Worm (Caenorhabditis elegans) whole organism, L4/young adult: ENCODE results near the gene Y32B12A.5.

ENCODE experiments used
- W03F9.2 ChIP-seq: fragments of 150-350 bp; optimal IDR thresholded peaks from 2 replicates; lab custom pipeline; 2014; ENCODE audit warnings: missing biosample characterization, missing genetic modification characterization
- dao-5 ChIP-seq: sonication (generic microtip); optimal IDR thresholded peaks from 2 replicates; lab custom pipeline; 2016; ENCODE audit warnings: missing genotype, missing genetic modification characterization, moderate library complexity, missing compliant biosample characterization
- him-1 ChIP-seq: sonication (generic microtip); optimal IDR thresholded peaks from 2 replicates; lab custom pipeline; 2016; ENCODE audit warnings: missing genotype, missing genetic modification reagents, missing genetic modification characterization, missing compliant biosample characterization

The Y32B12A.5 gene

DNA sequence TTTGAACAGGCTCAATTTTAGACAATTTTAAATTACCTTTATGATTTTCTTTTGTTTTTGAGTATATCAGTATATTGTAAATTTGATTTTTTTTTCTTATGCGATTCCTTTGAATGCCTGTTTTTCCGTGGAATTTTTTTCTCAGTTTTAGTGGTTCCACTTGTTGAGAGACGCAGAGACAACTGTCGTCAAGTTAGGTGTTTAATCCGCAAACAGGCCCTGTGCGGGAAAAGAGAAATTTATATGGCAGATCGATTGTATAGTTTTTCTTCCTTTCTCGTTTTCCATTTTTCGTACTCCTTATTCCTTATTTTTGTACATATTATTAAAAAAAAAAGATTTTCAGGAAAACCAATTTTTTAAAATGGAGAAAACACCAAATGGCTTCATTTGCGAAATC, 11.6 kb upstream of the Y32B12A.5 start, which contains the start of gene F36D3.1:
Gene F36D3.1, plus strand, starts transcription at position 347 of the 400 bp plus-strand sequence.
- TF ChIP-seq him-1 (no peak), dao-5 (tag; lab: Kevin White, UChicago) (no peak), W03F9.2 (tag; lab: Kevin White, UChicago) (no peak)

DNA sequence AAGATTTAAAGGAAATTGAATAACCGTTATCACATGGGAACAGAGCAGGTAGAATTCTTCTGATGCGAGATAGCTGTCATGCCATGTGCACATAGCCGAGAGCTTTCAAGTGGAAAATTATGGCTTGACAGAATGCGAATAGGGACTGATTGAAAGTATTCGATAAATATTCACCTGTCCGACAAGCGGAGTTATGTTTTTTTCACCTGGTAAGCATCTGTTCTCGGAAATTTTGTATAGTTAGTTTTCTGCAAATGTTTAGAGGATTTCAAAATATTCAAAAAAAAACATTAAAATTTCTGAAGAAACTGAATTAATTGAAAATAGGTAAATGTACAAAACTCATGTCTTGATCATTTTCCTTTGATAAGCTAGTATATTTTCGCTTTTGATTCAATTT, 10.1 kb upstream of the Y32B12A.5 start, which contains the start of gene srh-136:
Gene srh-136, minus strand, starts transcription at position 93 of the 400 bp plus-strand sequence.
- TF ChIP-seq dao-5 (tag; lab: Kevin White, UChicago), result no peak
- no peak for TF ChIP-seq him-1
- no peak for TF ChIP-seq W03F9.2 (tag; lab: Kevin White, UChicago)

DNA sequence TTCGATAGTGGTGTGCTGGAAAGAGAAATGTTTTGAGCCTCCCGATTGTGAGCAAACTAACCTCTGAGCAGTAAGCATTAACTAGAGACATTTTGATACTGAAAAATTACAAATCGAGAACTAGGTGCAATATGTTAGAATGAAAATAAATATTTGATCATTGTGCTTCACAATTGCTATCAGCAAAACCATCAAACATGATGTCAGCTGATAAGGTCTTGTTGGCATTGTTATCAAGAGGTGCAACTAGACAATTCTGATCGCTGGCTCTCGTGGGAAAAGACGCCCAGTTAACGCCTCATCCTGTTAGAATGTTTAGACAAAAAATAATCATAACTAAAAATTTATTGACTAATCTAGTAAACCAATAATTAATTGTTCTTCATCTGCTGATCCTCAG, 7.0 kb upstream of the Y32B12A.5 start, which contains the start of gene comt-2:
Gene comt-2, minus strand, starts transcription at position 131 of the 400 bp plus-strand sequence.
- TF ChIP-seq dao-5 (tag; lab: Kevin White, UChicago) (no peak), W03F9.2 (tag; lab: Kevin White, UChicago) (no peak), him-1 (no peak)

DNA sequence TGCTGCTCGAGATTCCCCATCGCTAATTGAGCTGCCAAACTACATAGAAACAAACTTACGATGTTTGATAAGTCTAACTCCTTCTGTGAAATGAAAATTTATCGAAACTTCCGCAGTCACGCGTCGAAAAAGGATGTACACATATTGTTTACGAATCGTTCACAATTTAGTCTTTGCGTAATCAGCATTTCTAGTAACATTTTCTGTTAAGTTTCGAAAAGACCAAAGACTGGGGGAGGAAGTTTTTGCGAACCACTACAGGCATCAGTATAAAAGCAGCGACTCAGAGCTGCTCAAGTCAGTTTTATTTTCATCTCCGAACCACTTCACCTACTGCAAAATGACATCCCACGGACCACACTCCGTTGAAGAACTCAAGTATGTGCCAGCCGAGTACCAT, 798 bp upstream of the Y32B12A.5 start, which contains the start of gene sqst-4:
Gene sqst-4, plus strand, starts transcription at position 301 of the 400 bp plus-strand sequence.
- TF ChIP-seq him-1 (no peak), W03F9.2 (tag; lab: Kevin White, UChicago) (no peak), dao-5 (tag; lab: Kevin White, UChicago) (no peak)

DNA sequence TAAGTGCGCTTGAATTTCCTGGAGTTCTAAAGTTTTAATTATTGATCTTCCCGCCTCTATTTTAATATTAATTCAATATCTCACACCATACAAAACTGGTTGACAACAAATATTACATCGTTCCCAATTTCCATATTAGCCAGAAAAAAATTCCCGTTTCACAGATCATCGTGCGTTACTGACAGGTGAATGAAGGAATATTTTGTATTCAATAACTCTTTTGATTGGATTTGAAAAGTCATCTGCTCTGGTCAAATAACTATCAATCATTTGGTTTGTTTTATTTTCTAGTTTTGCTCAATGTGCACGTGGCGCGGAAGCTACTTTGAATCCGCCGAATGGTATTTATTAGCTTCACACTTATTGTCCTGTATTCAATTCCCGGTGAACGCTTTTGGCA, 3.7 kb downstream of the Y32B12A.5 start, which contains the start of gene srh-139:
Gene srh-139, plus strand, starts transcription at position 301 of the 400 bp plus-strand sequence.
- TF ChIP-seq him-1 (no peak), W03F9.2 (tag; lab: Kevin White, UChicago) (no peak), dao-5 (tag; lab: Kevin White, UChicago) (no peak)

DNA sequence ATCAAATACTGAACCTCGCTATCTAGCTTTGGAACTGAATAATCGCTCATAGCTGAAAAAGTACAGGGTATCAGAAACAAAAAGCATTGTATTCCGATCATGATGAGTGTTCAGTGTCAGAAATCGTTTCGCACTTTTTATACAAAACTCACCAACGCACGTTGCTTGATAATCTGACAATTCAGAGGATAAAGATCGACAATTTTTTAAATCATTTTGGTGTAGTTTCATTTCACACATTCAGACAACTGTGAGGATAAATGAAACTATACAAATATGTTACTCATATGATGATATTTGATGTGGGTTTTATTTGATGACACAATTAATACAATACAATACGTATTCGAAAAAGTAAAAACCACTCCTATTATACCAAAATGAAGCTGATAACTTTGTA, 4.3 kb downstream of the Y32B12A.5 start, which contains the start of gene F57E7.2:
Gene F57E7.2, minus strand, starts transcription at position 101 of the 400 bp plus-strand sequence.
- TF ChIP-seq W03F9.2 (tag; lab: Kevin White, UChicago), result no peak
- TF ChIP-seq dao-5 (tag; lab: Kevin White, UChicago), result no peak
- TF ChIP-seq him-1, result no peak

DNA sequence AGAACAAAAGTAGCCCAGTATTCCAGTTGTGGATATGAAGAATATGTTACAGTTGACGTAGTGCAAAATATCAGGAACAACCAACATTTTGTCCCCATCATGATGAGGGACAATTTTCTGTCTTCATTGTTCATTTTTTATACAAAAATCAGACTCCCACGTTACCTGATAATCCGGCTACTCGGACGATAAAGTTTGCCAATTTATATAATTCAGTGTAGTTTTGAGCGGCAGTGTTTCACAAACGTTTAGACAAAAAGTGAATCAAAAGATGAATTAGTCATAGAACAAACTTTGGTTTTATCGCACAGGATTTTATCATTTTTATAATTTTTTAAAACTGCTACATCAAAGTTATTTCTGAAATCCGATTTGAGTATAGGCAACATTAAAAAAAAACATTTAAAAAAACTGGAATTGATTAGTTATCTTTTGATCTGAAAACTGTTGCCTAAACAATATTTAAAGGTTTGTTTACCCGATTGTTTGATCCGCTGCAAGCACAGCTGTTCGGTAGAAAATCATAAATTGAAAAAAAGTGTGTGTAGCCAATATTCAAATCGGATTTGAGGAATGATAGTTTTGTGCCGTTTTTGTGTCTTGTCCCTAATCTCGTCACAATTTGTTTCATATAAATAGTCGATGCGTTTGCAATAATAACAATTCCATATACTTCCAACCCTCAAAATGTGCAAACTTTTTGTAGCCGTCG, 6.3 kb downstream of the Y32B12A.5 start, which contains the start of the genes F57E7.4 and spig-6:
Gene F57E7.4, minus strand, starts transcription at position 101 of the 712 bp plus-strand sequence.
Gene spig-6, plus strand, starts transcription at position 662 of the 712 bp plus-strand sequence.
- TF ChIP-seq him-1 (no peak), W03F9.2 (tag; lab: Kevin White, UChicago) (no peak), dao-5 (tag; lab: Kevin White, UChicago) (no peak)

DNA sequence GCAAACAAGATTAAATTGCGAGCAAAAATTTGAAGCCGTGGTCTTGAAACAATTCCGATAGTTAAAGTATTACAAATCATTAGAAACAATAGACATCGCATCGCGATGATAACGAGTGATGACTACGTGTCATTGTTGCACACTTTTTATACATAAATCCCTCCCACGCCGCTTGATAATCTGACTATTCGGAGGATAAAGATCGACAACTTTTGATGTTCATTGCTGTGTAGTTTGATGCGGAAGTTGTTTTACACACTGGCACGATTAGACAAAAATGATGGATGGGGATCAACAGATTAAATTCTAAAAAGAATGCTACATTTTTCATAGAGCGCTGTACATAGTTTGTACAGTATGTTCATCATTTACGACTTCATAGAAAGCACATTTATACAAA, 8.1 kb downstream of the Y32B12A.5 start, which contains the start of gene T08G3.11:
Gene T08G3.11, minus strand, starts transcription at position 101 of the 400 bp plus-strand sequence.
- no peak for TF ChIP-seq dao-5 (tag; lab: Kevin White, UChicago)
- TF ChIP-seq W03F9.2 (tag; lab: Kevin White, UChicago), result no peak
- no peak for TF ChIP-seq him-1

DNA sequence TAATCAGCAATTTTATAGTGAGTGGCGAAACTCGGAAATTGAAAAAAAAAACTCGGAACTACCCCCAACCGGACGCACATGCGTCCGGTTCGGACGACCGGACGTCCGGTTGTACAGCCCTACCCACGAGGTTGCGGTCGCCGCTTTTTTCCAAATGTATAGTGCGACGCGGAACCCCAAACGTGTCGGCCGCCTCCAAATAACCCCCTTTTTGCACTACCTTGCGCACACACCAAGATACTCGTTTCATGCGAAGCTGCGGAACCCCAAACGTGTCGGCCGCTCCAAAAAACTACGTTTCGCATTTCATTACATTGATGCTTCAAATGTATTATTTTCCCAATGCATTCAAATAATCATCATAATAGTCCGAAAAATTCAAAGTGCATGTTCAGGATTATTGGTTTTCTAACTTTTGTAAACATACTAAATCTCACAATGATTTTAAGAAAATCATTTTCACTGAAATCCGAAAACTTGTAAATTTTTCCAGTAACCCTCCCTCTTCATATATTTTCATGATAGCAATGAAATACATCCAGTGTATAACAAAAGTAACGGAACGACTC, 15.3 kb downstream of the Y32B12A.5 start, which contains the start of gene srw-35:
Gene srw-35, plus strand, starts transcription at position 519 of the 569 bp plus-strand sequence.
- no peak for TF ChIP-seq W03F9.2 (tag; lab: Kevin White, UChicago)
- no peak for TF ChIP-seq dao-5 (tag; lab: Kevin White, UChicago)
- TF ChIP-seq him-1, result no peak

DNA sequence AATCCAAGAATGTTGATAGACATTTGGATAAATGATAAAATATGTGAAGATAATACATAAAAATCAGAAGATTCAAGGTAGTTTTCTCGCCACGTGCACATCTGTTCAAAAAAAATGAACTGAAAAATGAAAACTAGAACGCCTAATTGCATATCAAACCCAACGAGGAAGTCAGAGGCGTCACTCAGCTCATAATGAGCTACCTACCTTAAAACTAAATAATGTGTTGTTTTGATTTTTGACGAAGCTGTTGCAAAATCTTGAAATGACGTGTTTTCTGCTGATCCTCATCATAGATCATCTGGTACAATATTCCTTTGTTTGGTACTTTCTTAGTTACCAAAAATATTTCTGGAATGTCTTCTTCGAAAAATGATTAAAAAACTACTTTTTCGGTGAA, 16.5 kb downstream of the Y32B12A.5 start, which contains the start of gene srh-138:
Gene srh-138, minus strand, starts transcription at position 101 of the 400 bp plus-strand sequence.
- TF ChIP-seq W03F9.2 (tag; lab: Kevin White, UChicago) (no peak), him-1 (no peak), dao-5 (tag; lab: Kevin White, UChicago) (no peak)

DNA sequence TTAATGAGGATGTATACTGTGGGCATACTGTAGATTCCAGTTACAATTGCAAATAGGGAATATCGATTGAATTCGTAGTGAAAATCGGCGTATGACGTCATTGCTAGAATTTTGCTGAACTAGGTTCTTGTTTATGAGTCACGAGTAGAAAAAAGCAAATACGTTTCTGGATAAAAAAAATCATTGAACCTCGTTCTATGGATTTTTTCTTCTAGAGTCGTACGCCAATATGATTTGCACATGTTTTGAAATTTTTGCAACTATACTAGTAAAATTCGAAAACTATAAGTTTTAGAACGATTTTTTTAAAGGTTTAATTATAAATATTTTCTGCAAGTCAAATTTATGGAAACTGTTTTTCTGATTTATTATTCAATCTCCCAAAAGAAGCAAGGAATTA, 19.5 kb downstream of the Y32B12A.5 start, which contains the start of gene sru-44:
Gene sru-44, minus strand, starts transcription at position 101 of the 400 bp plus-strand sequence.
- no peak for TF ChIP-seq W03F9.2 (tag; lab: Kevin White, UChicago)
- TF ChIP-seq dao-5 (tag; lab: Kevin White, UChicago), result no peak
- no peak for TF ChIP-seq him-1

DNA sequence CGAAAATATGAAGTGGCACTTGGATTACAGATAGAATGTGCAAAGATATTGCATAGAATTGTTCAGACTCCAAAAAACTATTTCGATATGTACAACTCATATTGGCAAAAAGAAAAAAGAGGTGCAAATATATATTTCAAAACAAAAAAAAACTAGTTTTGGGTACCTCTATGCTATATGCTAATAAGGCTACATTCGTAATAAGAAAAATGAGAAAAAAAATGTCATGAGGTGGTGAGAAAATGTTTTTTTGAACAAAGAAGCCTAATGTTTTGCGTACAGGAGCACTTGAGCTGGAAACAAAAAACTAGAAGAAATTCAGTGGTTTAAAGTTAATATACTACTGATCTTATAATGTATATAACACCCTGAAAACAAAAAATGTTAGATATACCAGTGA, 26.5 kb downstream of the Y32B12A.5 start, which contains the start of gene srh-142:
Gene srh-142, minus strand, starts transcription at position 101 of the 400 bp plus-strand sequence.
- TF ChIP-seq W03F9.2 (tag; lab: Kevin White, UChicago) (no peak), him-1 (no peak), dao-5 (tag; lab: Kevin White, UChicago) (no peak)

DNA sequence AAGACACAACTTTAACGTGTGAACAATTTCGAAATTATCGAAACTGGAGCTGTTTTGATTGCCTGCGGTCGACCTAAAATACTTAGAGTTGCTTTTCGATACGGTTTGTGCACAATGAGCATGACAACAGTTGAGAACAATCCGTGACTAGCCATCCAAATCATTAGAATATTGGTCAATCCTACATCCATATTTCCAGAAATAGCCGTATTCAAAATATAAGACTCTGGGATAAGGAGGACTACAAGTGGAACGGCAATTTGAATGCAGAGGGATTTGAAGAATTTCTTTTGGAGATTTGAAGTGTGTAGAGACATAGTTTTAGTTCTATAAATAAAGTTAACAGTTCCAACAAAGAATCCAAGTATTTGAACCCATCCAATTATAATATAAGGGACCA, 28.0 kb downstream of the Y32B12A.5 start:
- TF ChIP-seq dao-5 (tag; lab: Kevin White, UChicago) (no peak), him-1 (no peak), W03F9.2 (tag; lab: Kevin White, UChicago) (no peak)
